Worm (Caenorhabditis elegans): ENCODE results near the gene dph-3.

ce11 chrIV:9727217-9727616 lies 20.3 kb downstream of the dph-3 start:
- no peak for TF ChIP-seq hmg-4 (GFP tag; optimal IDR thresholded peaks at IDR 0.05)
- no peak for TF ChIP-seq ceh-36 (tag; optimal IDR thresholded peaks at IDR 0.05)
- no peak for TF ChIP-seq F13C5.2 (tag; optimal IDR thresholded peaks at IDR 0.05)
- TF ChIP-seq ama-1 (optimal IDR thresholded peaks at IDR 0.05): no peak
- TF ChIP-seq tbx-37 (GFP tag; conservative IDR thresholded peaks at IDR 0.05): no peak
- TF ChIP-seq ceh-13 (GFP tag; optimal IDR thresholded peaks at IDR 0.05): no peak
